Worm (Caenorhabditis elegans): ENCODE measurements around the gene R05A10.1.

DNA sequence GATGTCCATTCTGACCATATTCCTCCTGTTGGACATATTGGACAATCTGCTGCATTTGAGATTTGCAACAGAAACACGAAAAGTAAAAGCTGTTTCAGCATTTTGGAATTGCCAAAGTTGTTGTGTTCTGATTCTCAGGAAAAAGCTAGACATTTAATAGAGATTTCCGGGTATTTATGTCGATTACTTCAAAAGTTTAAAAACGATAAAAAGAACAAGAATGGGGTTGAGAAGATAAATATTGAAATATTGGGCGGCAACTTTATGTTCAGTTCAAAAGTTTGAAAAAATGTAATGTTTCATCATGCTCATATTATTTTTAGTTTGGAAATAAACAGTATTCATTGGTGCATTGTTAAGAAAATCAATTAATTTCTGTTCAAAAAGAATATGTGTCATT, 56.8 kb downstream of the R05A10.1 start, which contains the start of gene Y64G10A.1:
- TF ChIP-seq mab-5 (tag; optimal IDR thresholded peaks at IDR 0.05), result no peak
- no peak for TF ChIP-seq pha-4 (tag; optimal IDR thresholded peaks at IDR 0.05)
